Fruit fly (Drosophila melanogaster): ENCODE data around the gene Sac1.

- TF ChIP-seq prd (optimal IDR thresholded peaks at IDR 0.05) = no peak
- TF ChIP-seq prd (GFP tag; IDR thresholded peaks at IDR 0.05) = no peak
- TF ChIP-seq jing (GFP tag; optimal IDR thresholded peaks at IDR 0.05) = no peak
- TF ChIP-seq so (GFP tag; IDR thresholded peaks at IDR 0.05) = no peak
- TF ChIP-seq br (optimal IDR thresholded peaks at IDR 0.05) = no peak
- no peak for TF ChIP-seq hb (GFP tag; IDR thresholded peaks at IDR 0.05; ENCODE audit: partially characterized antibody)
- TF ChIP-seq H2.0 (GFP tag; IDR thresholded peaks at IDR 0.05) = no peak
- TF ChIP-seq CG9817 (tag; optimal IDR thresholded peaks at IDR 0.05) = no peak
- no peak for TF ChIP-seq vnd (GFP tag; IDR thresholded peaks at IDR 0.05; ENCODE audit: partially characterized antibody)
- no peak for TF ChIP-seq CG10462 (GFP tag; optimal IDR thresholded peaks at IDR 0.05)
- TF ChIP-seq eyg (GFP tag; optimal IDR thresholded peaks at IDR 0.05) = no peak
Observed at dm6 chr3L:1208206-1208605, 39.4 kb upstream of the Sac1 start.

Data from whole organism, embryonic.